Worm (Caenorhabditis elegans) whole organism, L1 larva: ENCODE measurements around the gene fbxa-25.

ENCODE experiments used
- aha-1 ChIP-seq: fragments of 150-350 bp; optimal IDR thresholded peaks from 2 replicates; lab custom pipeline; 2014; ENCODE audit warnings: missing biosample characterization, missing genetic modification characterization
- ceh-8 ChIP-seq: fragments of 200-800 bp; sonication (Bioruptor generic); optimal IDR thresholded peaks from 2 replicates; lab custom pipeline; 2018; ENCODE audit warnings: mild to moderate bottlenecking, missing genetic modification characterization, moderate library complexity, missing compliant biosample characterization
- ceh-82 ChIP-seq, 3 experiments: fragments of 150-350 bp in 1 of 3; sonication (generic microtip) in 2 of 3; optimal IDR thresholded peaks; 2 replicates each; lab custom pipeline; 2014 to 2017; ENCODE audit warnings: missing biosample characterization in 3 of 3, missing genetic modification characterization in 3 of 3
- ceh-88 ChIP-seq: fragments of 200-800 bp; sonication (Bioruptor generic); IDR thresholded peaks from 2 replicates; pipeline ENCODE4 v1.3.6; 2022; ENCODE audit warnings: missing genetic modification characterization, missing compliant biosample characterization
- dsc-1 ChIP-seq: sonication (generic microtip); optimal IDR thresholded peaks from 2 replicates; lab custom pipeline; 2016; ENCODE audit warnings: mild to moderate bottlenecking, missing genetic modification characterization, missing compliant biosample characterization
- efl-1 ChIP-seq, 4 experiments: fragments of 150-350 bp; optimal IDR thresholded peaks in 3 of 4; peaks in 1 of 4; 1 replicate in 1 of 4; 2 replicates in 3 of 4; lab custom pipeline; 2014; ENCODE audit warnings: missing biosample characterization in 2 of 4, missing genetic modification characterization in 2 of 4, missing genetic modification reagents in 2 of 4
- elt-2 ChIP-seq: sonication (generic microtip); optimal IDR thresholded peaks from 2 replicates; lab custom pipeline; 2016; ENCODE audit warnings: missing genetic modification characterization, mild to moderate bottlenecking, inconsistent platforms, missing compliant biosample characterization, missing genetic modification reagents
- grh-1 ChIP-seq: fragments of 200-800 bp; sonication (Bioruptor generic); IDR thresholded peaks from 2 replicates; pipeline ENCODE4 v1.3.6; 2022; ENCODE audit warnings: missing genetic modification reagents, missing genetic modification characterization, missing compliant biosample characterization
- hlh-4 ChIP-seq: sonication (generic microtip); optimal IDR thresholded peaks from 2 replicates; lab custom pipeline; 2016; ENCODE audit warnings: mild to moderate bottlenecking, missing genetic modification characterization, missing compliant biosample characterization
- hpl-2 ChIP-seq: fragments of 150-350 bp; optimal IDR thresholded peaks from 2 replicates; lab custom pipeline; 2014; ENCODE audit warnings: missing biosample characterization, missing genetic modification reagents, missing genetic modification characterization
- lin-13 ChIP-seq: fragments of 150-350 bp; optimal IDR thresholded peaks from 2 replicates; lab custom pipeline; 2014; ENCODE audit warnings: missing biosample characterization, missing genetic modification reagents, missing genetic modification characterization
- lin-14 ChIP-seq: fragments of 200-800 bp; sonication (Bioruptor generic); optimal IDR thresholded peaks from 2 replicates; lab custom pipeline; 2018; ENCODE audit warnings: mild to moderate bottlenecking, missing genetic modification characterization, moderate library complexity, missing compliant biosample characterization
- lin-15B ChIP-seq: fragments of 150-350 bp; sonication (generic microtip); optimal IDR thresholded peaks from 3 replicates; lab custom pipeline; 2014; ENCODE audit warnings: missing biosample characterization, missing genetic modification characterization
- lin-35 ChIP-seq, 2 experiments: fragments of 150-350 bp; optimal IDR thresholded peaks; 2 replicates each; lab custom pipeline; 2014; ENCODE audit warnings: missing biosample characterization in 2 of 2, missing genetic modification characterization in 2 of 2, missing genetic modification reagents in 2 of 2
- lin-39 ChIP-seq: fragments of 150-350 bp; optimal IDR thresholded peaks from 2 replicates; lab custom pipeline; 2014; ENCODE audit warnings: missing biosample characterization, missing genetic modification reagents, missing genetic modification characterization
- lir-3 ChIP-seq: sonication (generic microtip); optimal IDR thresholded peaks from 2 replicates; lab custom pipeline; 2016; ENCODE audit warnings: mild to moderate bottlenecking, missing genetic modification characterization, moderate library complexity, missing compliant biosample characterization; ENCODE audit not compliant: poor library complexity
- mab-9 ChIP-seq: fragments of 200-800 bp; sonication (Bioruptor generic); IDR thresholded peaks from 2 replicates; pipeline ENCODE4 v1.3.6; 2022; ENCODE audit warnings: missing genetic modification reagents, missing genetic modification characterization, missing compliant biosample characterization
- mdl-1 ChIP-seq, 2 experiments: fragments of 150-350 bp; optimal IDR thresholded peaks; 2 replicates each; lab custom pipeline; 2014 to 2017; ENCODE audit warnings: missing biosample characterization in 2 of 2, missing genetic modification characterization in 2 of 2, inconsistent platforms in 1 of 2
- mep-1 ChIP-seq: fragments of 150-350 bp; optimal IDR thresholded peaks from 2 replicates; lab custom pipeline; 2014; ENCODE audit warnings: missing biosample characterization, missing genetic modification characterization
- nhr-19 ChIP-seq: fragments of 200-800 bp; sonication (Bioruptor generic); conservative IDR thresholded peaks from 2 replicates; pipeline ENCODE4 v1.3.6; 2022; ENCODE audit warnings: missing genetic modification characterization, missing compliant biosample characterization
- nhr-20 ChIP-seq: sonication (generic microtip); optimal IDR thresholded peaks from 2 replicates; lab custom pipeline; 2016; ENCODE audit warnings: mild to moderate bottlenecking, missing genetic modification characterization, missing compliant biosample characterization
- nhr-237 ChIP-seq: fragments of 150-350 bp; optimal IDR thresholded peaks from 2 replicates; lab custom pipeline; 2014; ENCODE audit warnings: missing biosample characterization, missing genetic modification characterization
- nhr-28 ChIP-seq: fragments of 150-350 bp; optimal IDR thresholded peaks from 2 replicates; lab custom pipeline; 2014; ENCODE audit warnings: missing biosample characterization, missing genetic modification characterization
- nhr-85 ChIP-seq: sonication (generic microtip); peaks from one replicate; lab custom pipeline; 2016; ENCODE audit warnings: missing genetic modification characterization, inconsistent platforms, missing compliant biosample characterization
- pax-3 ChIP-seq: fragments of 200-800 bp; sonication (Bioruptor generic); optimal IDR thresholded peaks from 2 replicates; lab custom pipeline; 2018; ENCODE audit warnings: mild to moderate bottlenecking, missing genetic modification characterization, moderate library complexity, missing compliant biosample characterization
- skn-1 ChIP-seq: fragments of 150-350 bp; optimal IDR thresholded peaks from 2 replicates; lab custom pipeline; 2014; ENCODE audit warnings: missing biosample characterization, missing genetic modification characterization
- snu-23 ChIP-seq: sonication (generic microtip); optimal IDR thresholded peaks from 2 replicates; lab custom pipeline; 2016; ENCODE audit warnings: missing genetic modification characterization, missing compliant biosample characterization
- sox-4 ChIP-seq: sonication (generic microtip); optimal IDR thresholded peaks from 2 replicates; lab custom pipeline; 2016; ENCODE audit warnings: missing genetic modification characterization, missing compliant biosample characterization
- sup-37 ChIP-seq: fragments of 200-800 bp; sonication (Bioruptor generic); optimal IDR thresholded peaks from 2 replicates; lab custom pipeline; 2018; ENCODE audit warnings: mild to moderate bottlenecking, missing genetic modification characterization, missing compliant biosample characterization
- swsn-7 ChIP-seq: sonication (generic microtip); optimal IDR thresholded peaks from 2 replicates; lab custom pipeline; 2016; ENCODE audit warnings: missing genetic modification characterization, missing compliant biosample characterization
- tlp-1 ChIP-seq: fragments of 150-350 bp; optimal IDR thresholded peaks from 2 replicates; lab custom pipeline; 2014; ENCODE audit warnings: missing biosample characterization, missing genetic modification characterization
- unc-130 ChIP-seq: fragments of 150-350 bp; optimal IDR thresholded peaks from 2 replicates; lab custom pipeline; 2017; ENCODE audit warnings: missing biosample characterization, missing genetic modification characterization, inconsistent platforms
- vab-15 ChIP-seq: sonication (generic microtip); optimal IDR thresholded peaks from 2 replicates; lab custom pipeline; 2017; ENCODE audit warnings: missing genotype, mild to moderate bottlenecking, missing genetic modification characterization, missing compliant biosample characterization

fbxa-25 gene

ce11 chrIII:1355320-1355719, 6.1 kb upstream of the fbxa-25 start, which contains the start of gene Y82E9BL.1:
Gene Y82E9BL.1 (minus strand): TSS chrIII:1355420.
- TF ChIP-seq lin-35 (GFP tag; optimal IDR thresholded peaks at IDR 0.05; lab: Kevin White, UChicago) = no peak
- no peak for TF ChIP-seq ceh-8
- TF ChIP-seq nhr-237 (tag; lab: Kevin White, UChicago) = no peak
- TF ChIP-seq pax-3 (tag; lab: Kevin White, UChicago) = no peak
- TF ChIP-seq dsc-1 = no peak
- no peak for TF ChIP-seq sup-37 (GFP tag; lab: Kevin White, UChicago)
- no peak for TF ChIP-seq ceh-82 (tag; optimal IDR thresholded peaks at IDR 0.05; lab: Kevin White, UChicago)
- TF ChIP-seq tlp-1 (tag; lab: Kevin White, UChicago) = no peak
- TF ChIP-seq aha-1 (tag; lab: Kevin White, UChicago) = no peak
- no peak for TF ChIP-seq mdl-1 (tag; optimal IDR thresholded peaks at IDR 0.05; lab: Kevin White, UChicago)
- TF ChIP-seq lin-13 (GFP tag; lab: Kevin White, UChicago) = no peak
- no peak for TF ChIP-seq ceh-88 (GFP tag; lab: Robert Waterston, UW)
- no peak for TF ChIP-seq grh-1 (GFP tag; lab: Robert Waterston, UW)
- TF ChIP-seq mab-9 (GFP tag; lab: Robert Waterston, UW) = no peak
- TF ChIP-seq lin-39 (tag; lab: Kevin White, UChicago) = no peak
- TF ChIP-seq skn-1 = no peak
- TF ChIP-seq nhr-20 = no peak
- TF ChIP-seq nhr-85 (tag; lab: Kevin White, UChicago) = no peak

- TF ChIP-seq lin-14 (GFP tag; lab: Kevin White, UChicago) = no peak
- no peak for TF ChIP-seq mab-9 (GFP tag; lab: Robert Waterston, UW)
- no peak for TF ChIP-seq hpl-2 (GFP tag; lab: Kevin White, UChicago)
- TF ChIP-seq lin-15B (tag; lab: Kevin White, UChicago) = no peak
- TF ChIP-seq mep-1 (tag; lab: Kevin White, UChicago) = no peak
- TF ChIP-seq vab-15 (tag; lab: Kevin White, UChicago) = no peak
- TF ChIP-seq nhr-19 (GFP tag; lab: Robert Waterston, UW) = no peak
- no peak for TF ChIP-seq hlh-4 (tag; lab: Kevin White, UChicago)
- TF ChIP-seq sox-4 (tag; lab: Kevin White, UChicago) = no peak
- TF ChIP-seq swsn-7 (tag; lab: Kevin White, UChicago) = no peak
- no peak for TF ChIP-seq lir-3 (tag; lab: Kevin White, UChicago)
- no peak for TF ChIP-seq elt-2 (tag; lab: Kevin White, UChicago)
Measured at ce11 chrIII:1354523-1354922, 5.3 kb upstream of the fbxa-25 start.

ce11 chrIII:1350745-1351144, 1.5 kb upstream of the fbxa-25 start, which contains the start of gene Y82E9BL.3:
Gene Y82E9BL.3 (minus strand): TSS chrIII:1350845.
- TF ChIP-seq lin-15B (tag; lab: Kevin White, UChicago) = no peak
- no peak for TF ChIP-seq efl-1 (optimal IDR thresholded peaks at IDR 0.05; lab: Kevin White, UChicago)
- peak in 1 of 2 experiments; percentile 62 for TF ChIP-seq efl-1 (GFP tag; optimal IDR thresholded peaks at IDR 0.05 in 1 of 2; lab: Kevin White, UChicago)

DNA sequence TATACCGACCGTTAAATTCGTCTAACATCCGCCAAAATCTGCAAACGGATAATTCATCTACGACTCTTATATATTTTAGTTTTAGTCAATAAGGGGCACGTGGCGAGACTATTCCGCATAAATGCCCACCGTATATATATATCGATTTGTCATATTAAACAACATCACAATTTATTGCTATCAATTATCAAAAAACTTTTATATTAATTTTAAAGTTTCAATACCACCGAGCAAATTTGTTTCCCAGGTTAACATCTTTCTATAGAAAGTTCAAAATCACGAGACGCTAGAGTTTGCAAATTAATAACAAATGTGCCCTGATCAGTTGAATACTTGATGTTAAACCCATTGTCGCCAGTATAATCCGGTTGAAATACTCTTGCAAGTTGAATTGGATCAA, 1.7 kb downstream of the fbxa-25 start, which contains the start of gene Y82E9BL.5:
TSS of gene Y82E9BL.5 (minus strand) at position 101 of the 400 bp plus-strand sequence.
- TF ChIP-seq nhr-28 (tag; lab: Kevin White, UChicago) = no peak
- TF ChIP-seq unc-130 = no peak
- TF ChIP-seq, all 84 proteins: peak for 0

DNA sequence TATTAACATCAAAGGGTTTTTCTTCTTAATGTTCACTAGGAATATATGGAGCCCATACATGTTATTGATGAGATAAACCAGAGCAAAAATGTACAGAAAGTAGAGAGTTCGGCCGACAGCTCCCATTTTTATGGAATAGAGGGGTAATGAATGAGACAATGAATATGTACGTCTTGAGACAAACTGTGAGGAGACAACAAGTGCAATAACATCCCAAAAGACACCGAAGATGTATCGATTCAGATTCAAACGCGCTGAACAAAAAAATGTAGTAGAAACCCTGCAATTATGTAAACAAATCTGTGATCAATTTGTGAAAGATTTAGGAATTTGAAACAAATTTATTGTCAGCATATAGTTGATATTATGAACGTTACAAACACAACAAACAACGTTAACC, 2.2 kb downstream of the fbxa-25 start:
- TF ChIP-seq efl-1 (optimal IDR thresholded peaks at IDR 0.05; lab: Kevin White, UChicago) = no peak
- TF ChIP-seq efl-1 (GFP tag; optimal IDR thresholded peaks at IDR 0.05 in 1 of 2; lab: Kevin White, UChicago) = peak in 1 of 2 experiments; percentile 51
- TF ChIP-seq snu-23 (GFP tag; lab: Kevin White, UChicago) = no peak
- TF ChIP-seq, all 84 proteins: peak for 1
